Worm (Caenorhabditis elegans) whole organism, L4 larva: ENCODE measurements around the gene cng-1.
A peak's percentile ranks its signal among the peaks of the same experiment; 100 is the strongest.

Experiments used
- D1046.2 ChIP-seq: fragments of 200-800 bp; sonication (Bioruptor generic); IDR thresholded peaks from 2 replicates; pipeline ENCODE4 v1.3.6; 2022; ENCODE audit warnings: missing genetic modification characterization, missing compliant biosample characterization
- F10B5.3 ChIP-seq: sonication (generic microtip); optimal IDR thresholded peaks from 2 replicates; lab custom pipeline; 2016; ENCODE audit warnings: mild to moderate bottlenecking, missing genetic modification characterization, missing compliant biosample characterization
- R02D3.7 ChIP-seq: fragments of 150-350 bp; sonication (generic microtip); optimal IDR thresholded peaks from 3 replicates; lab custom pipeline; 2014; ENCODE audit warnings: missing biosample characterization, missing genetic modification characterization
- T26A8.4 ChIP-seq: fragments of 200-800 bp; sonication (Bioruptor generic); IDR thresholded peaks from 2 replicates; pipeline ENCODE4 v1.3.6; 2022; ENCODE audit warnings: missing genetic modification characterization, missing compliant biosample characterization
- ZK546.5 ChIP-seq, 2 experiments: sonication (generic microtip); optimal IDR thresholded peaks; 2 replicates each; lab custom pipeline; 2017; ENCODE audit warnings: missing biosample characterization in 2 of 2, missing genetic modification characterization in 2 of 2
- aha-1 ChIP-seq: fragments of 150-350 bp; peaks from one replicate; lab custom pipeline; 2014; ENCODE audit warnings: missing biosample characterization, missing genetic modification characterization
- attf-4 ChIP-seq: sonication (generic microtip); optimal IDR thresholded peaks from 3 replicates; lab custom pipeline; 2017; ENCODE audit warnings: missing biosample characterization, missing genetic modification characterization
- ceh-20 ChIP-seq: fragments of 200-800 bp; sonication (Bioruptor generic); IDR thresholded peaks from 2 replicates; pipeline ENCODE4 v1.3.6; 2022; ENCODE audit warnings: missing genetic modification reagents, missing genetic modification characterization, missing compliant biosample characterization
- ceh-28 ChIP-seq: fragments of 150-350 bp; optimal IDR thresholded peaks from 2 replicates; lab custom pipeline; 2014; ENCODE audit warnings: missing biosample characterization, missing genetic modification reagents, missing genetic modification characterization
- ceh-62 ChIP-seq: sonication (generic microtip); optimal IDR thresholded peaks from 2 replicates; lab custom pipeline; 2017; ENCODE audit warnings: missing biosample characterization, missing genetic modification characterization
- cey-2 ChIP-seq: sonication (generic microtip); optimal IDR thresholded peaks from 3 replicates; lab custom pipeline; 2017; ENCODE audit warnings: missing genetic modification characterization, mild to moderate bottlenecking, missing compliant biosample characterization, antibody characterized with exemption, borderline replicate concordance; ENCODE audit not compliant: insufficient read depth
- ctbp-1 ChIP-seq: fragments of 200-800 bp; sonication (Bioruptor generic); IDR thresholded peaks from 2 replicates; pipeline ENCODE4 v1.3.6; 2022; ENCODE audit warnings: missing genetic modification reagents, missing genetic modification characterization, missing compliant biosample characterization
- daf-12 ChIP-seq: fragments of 150-350 bp; optimal IDR thresholded peaks from 2 replicates; lab custom pipeline; 2014; ENCODE audit warnings: missing biosample characterization, missing genetic modification reagents, missing genetic modification characterization
- dmd-6 ChIP-seq: fragments of 200-800 bp; sonication (Bioruptor generic); IDR thresholded peaks from 2 replicates; pipeline ENCODE4 v1.3.6; 2022; ENCODE audit warnings: missing genetic modification reagents, missing genetic modification characterization, missing compliant biosample characterization
- dmd-8 ChIP-seq: fragments of 200-800 bp; sonication (Bioruptor generic); IDR thresholded peaks from 2 replicates; pipeline ENCODE4 v1.3.6; 2022; ENCODE audit warnings: missing genetic modification characterization, missing compliant biosample characterization
- dpl-1 ChIP-seq: fragments of 150-350 bp; optimal IDR thresholded peaks from 2 replicates; lab custom pipeline; 2014; ENCODE audit warnings: missing biosample characterization, missing genetic modification reagents, missing genetic modification characterization
- duxl-1 ChIP-seq: sonication (generic microtip); optimal IDR thresholded peaks from 2 replicates; lab custom pipeline; 2016; ENCODE audit warnings: mild to moderate bottlenecking, missing genetic modification characterization, moderate library complexity, missing compliant biosample characterization; ENCODE audit not compliant: poor library complexity
- fkh-10 ChIP-seq: fragments of 150-350 bp; optimal IDR thresholded peaks from 2 replicates; lab custom pipeline; 2014; ENCODE audit warnings: missing biosample characterization, missing genetic modification reagents, missing genetic modification characterization
- fos-1 ChIP-seq: fragments of 150-350 bp; optimal IDR thresholded peaks from 2 replicates; lab custom pipeline; 2014; ENCODE audit warnings: missing biosample characterization, missing genetic modification characterization
- hif-1 ChIP-seq, 2 experiments: sonication (generic microtip); optimal IDR thresholded peaks; 2 replicates each; lab custom pipeline; 2016 to 2017; ENCODE audit warnings: missing compliant biosample characterization in 2 of 2, missing genetic modification characterization in 2 of 2, missing genetic modification reagents in 2 of 2, missing genotype in 2 of 2, mild to moderate bottlenecking in 1 of 2
- lim-7 ChIP-seq: fragments of 200-800 bp; sonication (Bioruptor generic); IDR thresholded peaks from 2 replicates; pipeline ENCODE4 v1.3.6; 2022; ENCODE audit warnings: missing genetic modification characterization, missing compliant biosample characterization
- lin-1 ChIP-seq: fragments of 200-800 bp; sonication (Bioruptor generic); IDR thresholded peaks from 2 replicates; pipeline ENCODE4 v1.3.6; 2022; ENCODE audit warnings: missing genetic modification reagents, missing genetic modification characterization, missing compliant biosample characterization
- lin-15B ChIP-seq: fragments of 150-350 bp; sonication (generic microtip); optimal IDR thresholded peaks from 3 replicates; lab custom pipeline; 2014; ENCODE audit warnings: missing biosample characterization, missing genetic modification characterization
- lin-29 ChIP-seq: fragments of 200-800 bp; sonication (Bioruptor generic); IDR thresholded peaks from 2 replicates; pipeline ENCODE4 v1.3.6; 2022; ENCODE audit warnings: missing genetic modification reagents, missing genetic modification characterization, missing compliant biosample characterization
- lin-38 ChIP-seq: fragments of 200-800 bp; sonication (Bioruptor generic); IDR thresholded peaks from 2 replicates; pipeline ENCODE4 v1.3.6; 2022; ENCODE audit warnings: missing genetic modification reagents, missing genetic modification characterization, missing compliant biosample characterization
- lin-39 ChIP-seq: fragments of 150-350 bp; optimal IDR thresholded peaks from 2 replicates; lab custom pipeline; 2014; ENCODE audit warnings: missing biosample characterization, missing genetic modification reagents, missing genetic modification characterization
- lir-3 ChIP-seq: sonication (generic microtip); optimal IDR thresholded peaks from 2 replicates; lab custom pipeline; 2016; ENCODE audit warnings: mild to moderate bottlenecking, missing genetic modification characterization, missing compliant biosample characterization
- mdl-1 ChIP-seq, 2 experiments: fragments of 150-350 bp in 1 of 2; sonication (generic microtip) in 1 of 2; optimal IDR thresholded peaks; 2 replicates each; lab custom pipeline; 2014 to 2017; ENCODE audit warnings: missing biosample characterization in 2 of 2, missing genetic modification characterization in 2 of 2
- mdt-29 ChIP-seq: fragments of 200-800 bp; sonication (Bioruptor generic); IDR thresholded peaks from 2 replicates; pipeline ENCODE4 v1.3.6; 2022; ENCODE audit warnings: missing genetic modification reagents, missing genetic modification characterization, missing compliant biosample characterization
- mes-2 ChIP-seq: sonication (generic microtip); optimal IDR thresholded peaks from 2 replicates; lab custom pipeline; 2016; ENCODE audit warnings: missing genotype, mild to moderate bottlenecking, missing genetic modification characterization, missing compliant biosample characterization; ENCODE audit not compliant: poor library complexity, severe bottlenecking
- mxl-3 ChIP-seq: fragments of 200-800 bp; sonication (Bioruptor generic); optimal IDR thresholded peaks from 2 replicates; lab custom pipeline; 2018; ENCODE audit warnings: mild to moderate bottlenecking, missing genetic modification characterization, missing compliant biosample characterization
- nhr-10 ChIP-seq: fragments of 150-350 bp; optimal IDR thresholded peaks from 2 replicates; lab custom pipeline; 2014; ENCODE audit warnings: missing biosample characterization, missing genetic modification characterization
- nhr-25 ChIP-seq: sonication (generic microtip); optimal IDR thresholded peaks from 2 replicates; lab custom pipeline; 2017; ENCODE audit warnings: missing genetic modification characterization, mild to moderate bottlenecking, missing compliant biosample characterization, antibody characterized with exemption, moderate library complexity, borderline replicate concordance; ENCODE audit not compliant: insufficient read depth
- nhr-42 ChIP-seq: fragments of 200-800 bp; sonication (Bioruptor generic); IDR thresholded peaks from 2 replicates; pipeline ENCODE4 v1.3.6; 2022; ENCODE audit warnings: missing genetic modification characterization, missing compliant biosample characterization
- nhr-48 ChIP-seq: sonication (generic microtip); optimal IDR thresholded peaks from 2 replicates; lab custom pipeline; 2016; ENCODE audit warnings: mild to moderate bottlenecking, missing genetic modification characterization, missing compliant biosample characterization
- nhr-6 ChIP-seq: fragments of 150-350 bp; optimal IDR thresholded peaks from 2 replicates; lab custom pipeline; 2014; ENCODE audit warnings: missing biosample characterization, missing genetic modification characterization
- pqm-1 ChIP-seq: sonication (generic microtip); optimal IDR thresholded peaks from 2 replicates; lab custom pipeline; 2017; ENCODE audit warnings: missing biosample characterization, missing genetic modification characterization
- snpc-4 ChIP-seq: fragments of 150-350 bp; optimal IDR thresholded peaks from 2 replicates; lab custom pipeline; 2014; ENCODE audit warnings: missing biosample characterization, missing genetic modification characterization
- spr-3 ChIP-seq: fragments of 200-800 bp; sonication (Bioruptor generic); optimal IDR thresholded peaks from 2 replicates; lab custom pipeline; 2018; ENCODE audit warnings: mild to moderate bottlenecking, missing genetic modification characterization, missing compliant biosample characterization
- tag-97 ChIP-seq: fragments of 200-800 bp; sonication (Bioruptor generic); IDR thresholded peaks from 2 replicates; pipeline ENCODE4 v1.3.6; 2022; ENCODE audit warnings: missing genetic modification characterization, missing compliant biosample characterization
- zip-2 ChIP-seq: fragments of 150-350 bp; optimal IDR thresholded peaks from 2 replicates; lab custom pipeline; 2014; ENCODE audit warnings: missing biosample characterization, missing genetic modification characterization

cng-1 gene

DNA sequence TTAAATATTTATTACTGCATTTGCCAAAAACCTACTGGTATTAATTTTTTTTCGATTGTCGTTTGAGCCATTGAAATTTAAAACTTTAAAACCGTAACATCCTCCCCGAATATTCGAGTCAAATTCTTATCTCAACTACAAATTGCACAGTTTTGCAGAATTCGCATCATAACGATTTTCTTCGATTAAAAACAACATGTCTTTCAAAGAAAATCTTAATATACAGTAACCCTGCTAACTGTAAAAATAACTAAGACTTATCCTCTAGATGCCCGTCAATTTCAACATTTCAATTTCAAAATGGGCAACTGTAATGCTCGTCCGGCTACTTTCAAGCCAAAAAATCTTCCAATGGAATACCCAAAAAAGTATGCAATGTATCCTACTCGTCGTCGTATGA lies 10.5 kb downstream of the cng-1 start, which contains the start of gene F14H8.5:
Gene F14H8.5, plus strand, starts transcription at position 301 of the 400 bp plus-strand sequence.
- no peak for TF ChIP-seq duxl-1
- TF ChIP-seq lin-29 (GFP tag; lab: Robert Waterston, UW), result no peak
- TF ChIP-seq zip-2 (tag; lab: Kevin White, UChicago), result no peak
- no peak for TF ChIP-seq ceh-62 (tag; lab: Kevin White, UChicago)
- no peak for TF ChIP-seq ceh-28 (tag; lab: Kevin White, UChicago)
- no peak for TF ChIP-seq R02D3.7 (tag; lab: Kevin White, UChicago)
- TF ChIP-seq nhr-10 (tag; lab: Kevin White, UChicago), result no peak
- no peak for TF ChIP-seq F10B5.3 (tag; lab: Kevin White, UChicago)
- no peak for TF ChIP-seq spr-3 (GFP tag; lab: Kevin White, UChicago)
- TF ChIP-seq nhr-48 (tag; lab: Kevin White, UChicago), result no peak
- TF ChIP-seq attf-4 (tag; lab: Kevin White, UChicago), result no peak
- no peak for TF ChIP-seq tag-97 (GFP tag; lab: Robert Waterston, UW)

ce11 chrV:15020229-15020628 lies 11.0 kb downstream of the cng-1 start, which contains the start of gene F14H8.2:
TSS of gene F14H8.2 (minus strand) at chrV:15020329.
- TF ChIP-seq D1046.2 (no peak), mdt-29 (GFP tag; lab: Robert Waterston, UW) (no peak), dmd-8 (GFP tag; lab: Robert Waterston, UW) (no peak), spr-3 (GFP tag; lab: Kevin White, UChicago) (no peak), lim-7 (GFP tag; lab: Robert Waterston, UW) (no peak), fkh-10 (GFP tag; lab: Kevin White, UChicago) (no peak), nhr-42 (GFP tag; lab: Robert Waterston, UW) (no peak), T26A8.4 (GFP tag; lab: Robert Waterston, UW) (no peak), lin-1 (GFP tag; lab: Robert Waterston, UW) (no peak), nhr-48 (tag; lab: Kevin White, UChicago) (no peak), ZK546.5 (tag; optimal IDR thresholded peaks at IDR 0.05; lab: Kevin White, UChicago) (no peak), snpc-4 (tag; lab: Kevin White, UChicago) (no peak), lin-39 (tag; lab: Kevin White, UChicago) (no peak), lin-15B (tag; lab: Kevin White, UChicago) (no peak)

- peak; percentile 33 for TF ChIP-seq nhr-6 (tag; lab: Kevin White, UChicago)
- TF ChIP-seq fkh-10 (GFP tag; lab: Kevin White, UChicago), result no peak
- no peak for TF ChIP-seq ceh-20
- TF ChIP-seq fos-1, result no peak
- peak; percentile 1 for TF ChIP-seq mxl-3 (GFP tag; lab: Kevin White, UChicago)
- TF ChIP-seq mdl-1 (tag; optimal IDR thresholded peaks at IDR 0.05; lab: Kevin White, UChicago), result peak in 1 of 2 experiments; percentile 1
- TF ChIP-seq ceh-62 (tag; lab: Kevin White, UChicago), result no peak
Measured at ce11 chrV:15016795-15017429, 14.4 kb downstream of the cng-1 start.

DNA sequence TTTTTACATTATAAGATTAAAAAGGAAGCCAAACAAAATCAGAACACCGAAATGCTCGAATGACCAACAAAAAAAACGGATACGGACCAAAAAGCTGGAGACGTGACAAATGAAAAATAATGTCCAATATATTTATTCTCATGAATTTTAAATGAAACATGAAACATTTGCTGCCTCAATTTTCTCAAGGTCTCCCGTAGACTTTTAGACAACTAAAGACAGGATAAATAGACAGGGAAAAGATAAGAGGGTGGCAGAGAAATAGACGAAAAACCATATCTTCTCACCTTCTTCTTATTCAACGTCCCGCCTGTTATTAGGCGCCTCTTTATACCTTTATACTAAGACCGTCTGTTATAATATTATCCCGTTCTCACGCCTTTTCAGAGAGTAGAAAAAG lies 15.5 kb downstream of the cng-1 start:
- peak in 1 of 2 experiments; percentile 25 for TF ChIP-seq hif-1 (tag; optimal IDR thresholded peaks at IDR 0.05; lab: Kevin White, UChicago)
- TF ChIP-seq daf-12, result no peak
- TF ChIP-seq aha-1 (tag; lab: Kevin White, UChicago), result peak; percentile 83

- TF ChIP-seq lin-38 (GFP tag; lab: Robert Waterston, UW) (no peak), dpl-1 (GFP tag; lab: Kevin White, UChicago) (no peak), cey-2 (tag; lab: Kevin White, UChicago) (no peak), fos-1 (no peak), dmd-6 (GFP tag; lab: Robert Waterston, UW) (no peak), ctbp-1 (no peak), hif-1 (tag; optimal IDR thresholded peaks at IDR 0.05; lab: Kevin White, UChicago) (no peak), lir-3 (tag; lab: Kevin White, UChicago) (no peak), mes-2 (tag; lab: Kevin White, UChicago) (no peak), pqm-1 (no peak), nhr-25 (tag; lab: Kevin White, UChicago) (no peak), F10B5.3 (tag; lab: Kevin White, UChicago) (no peak)
Measured at ce11 chrV:15014164-15014563, 17.1 kb downstream of the cng-1 start, which contains the start of gene obr-2. TSS of gene obr-2 (minus strand) at chrV:15014264.
